Worm (Caenorhabditis elegans) whole organism, L2 larva: Measurements from ENCODE around the gene lin-25.

Experiments used
- C34F6.9 ChIP-seq: fragments of 150-350 bp; optimal IDR thresholded peaks from 2 replicates; lab custom pipeline; 2014; ENCODE audit warnings: missing biosample characterization, missing genetic modification characterization
- F13H6.1 ChIP-seq: sonication (generic microtip); optimal IDR thresholded peaks from 2 replicates; lab custom pipeline; 2016; ENCODE audit warnings: missing genetic modification characterization, missing compliant biosample characterization
- ZK546.5 ChIP-seq: sonication (generic microtip); optimal IDR thresholded peaks from 2 replicates; lab custom pipeline; 2017; ENCODE audit warnings: missing biosample characterization, missing genetic modification characterization
- alr-1 ChIP-seq: fragments of 150-350 bp; optimal IDR thresholded peaks from 2 replicates; lab custom pipeline; 2014; ENCODE audit warnings: missing biosample characterization, missing genetic modification characterization
- ama-1 ChIP-seq: fragments of 150-350 bp; optimal IDR thresholded peaks from 2 replicates; lab custom pipeline; 2018; ENCODE audit warnings: inconsistent platforms
- blmp-1 ChIP-seq: sonication (generic microtip); optimal IDR thresholded peaks from 2 replicates; lab custom pipeline; 2017; ENCODE audit warnings: missing genetic modification characterization, mild to moderate bottlenecking, missing compliant biosample characterization, antibody characterized with exemption, moderate library complexity; ENCODE audit not compliant: insufficient read depth
- ceh-16 ChIP-seq: fragments of 150-350 bp; optimal IDR thresholded peaks from 2 replicates; lab custom pipeline; 2014; ENCODE audit warnings: missing biosample characterization, missing genetic modification characterization
- ceh-82 ChIP-seq: fragments of 150-350 bp; optimal IDR thresholded peaks from 2 replicates; lab custom pipeline; 2014; ENCODE audit warnings: missing biosample characterization, missing genetic modification characterization
- dmd-4 ChIP-seq: sonication (generic microtip); optimal IDR thresholded peaks from 2 replicates; lab custom pipeline; 2017; ENCODE audit warnings: missing biosample characterization, missing genetic modification characterization
- egl-27 ChIP-seq: sonication (generic microtip); optimal IDR thresholded peaks from 3 replicates; lab custom pipeline; 2017; ENCODE audit warnings: missing biosample characterization, missing genetic modification reagents, missing genetic modification characterization
- elt-1 ChIP-seq: fragments of 150-350 bp; optimal IDR thresholded peaks from 2 replicates; lab custom pipeline; 2014; ENCODE audit warnings: missing biosample characterization, missing genetic modification characterization
- elt-3 ChIP-seq: sonication (generic microtip); optimal IDR thresholded peaks from 2 replicates; lab custom pipeline; 2017; ENCODE audit warnings: missing biosample characterization, missing genetic modification characterization
- fos-1 ChIP-seq: fragments of 150-350 bp; optimal IDR thresholded peaks from 2 replicates; lab custom pipeline; 2014; ENCODE audit warnings: missing biosample characterization, missing genetic modification characterization
- gmeb-1 ChIP-seq: fragments of 150-350 bp; optimal IDR thresholded peaks from 2 replicates; lab custom pipeline; 2014; ENCODE audit warnings: missing biosample characterization, missing genetic modification characterization
- lin-11 ChIP-seq: fragments of 150-350 bp; sonication (generic microtip); optimal IDR thresholded peaks from 2 replicates; lab custom pipeline; 2014; ENCODE audit warnings: missing biosample characterization, missing genetic modification characterization, inconsistent platforms, mixed read lengths
- lin-13 ChIP-seq: fragments of 150-350 bp; optimal IDR thresholded peaks from 2 replicates; lab custom pipeline; 2014; ENCODE audit warnings: missing biosample characterization, missing genetic modification reagents, missing genetic modification characterization
- lsy-2 ChIP-seq, 2 experiments: fragments of 150-350 bp in 1 of 2; sonication (generic microtip) in 1 of 2; optimal IDR thresholded peaks; 2 replicates each; lab custom pipeline; 2014 to 2017; ENCODE audit warnings: missing biosample characterization in 2 of 2, missing genetic modification characterization in 2 of 2
- mbf-1 ChIP-seq: sonication (generic microtip); optimal IDR thresholded peaks from 2 replicates; lab custom pipeline; 2017; ENCODE audit warnings: missing biosample characterization, missing genetic modification characterization
- mdl-1 ChIP-seq, 2 experiments: fragments of 150-350 bp in 1 of 2; sonication (generic microtip) in 1 of 2; optimal IDR thresholded peaks; 2 replicates each; lab custom pipeline; 2017; ENCODE audit warnings: missing biosample characterization in 2 of 2, missing genetic modification characterization in 2 of 2
- nhr-10 ChIP-seq: sonication (generic microtip); optimal IDR thresholded peaks from 2 replicates; lab custom pipeline; 2017; ENCODE audit warnings: missing biosample characterization, missing genetic modification characterization
- nhr-11 ChIP-seq: fragments of 150-350 bp; optimal IDR thresholded peaks from 2 replicates; lab custom pipeline; 2014; ENCODE audit warnings: missing biosample characterization, missing genetic modification characterization
- nhr-12 ChIP-seq: fragments of 150-350 bp; optimal IDR thresholded peaks from 2 replicates; lab custom pipeline; 2014; ENCODE audit warnings: missing biosample characterization, missing genetic modification characterization
- nhr-129 ChIP-seq: fragments of 150-350 bp; optimal IDR thresholded peaks from 2 replicates; lab custom pipeline; 2014; ENCODE audit warnings: missing biosample characterization, missing genetic modification characterization
- nhr-21 ChIP-seq: fragments of 150-350 bp; optimal IDR thresholded peaks from 2 replicates; lab custom pipeline; 2014; ENCODE audit warnings: missing biosample characterization, missing genetic modification characterization
- nhr-23 ChIP-seq: fragments of 150-350 bp; optimal IDR thresholded peaks from 2 replicates; lab custom pipeline; 2014; ENCODE audit warnings: missing biosample characterization, missing genetic modification reagents, missing genetic modification characterization
- nhr-25 ChIP-seq: fragments of 150-350 bp; sonication (generic microtip); optimal IDR thresholded peaks from 3 replicates; lab custom pipeline; 2014; ENCODE audit warnings: missing biosample characterization, missing genetic modification characterization
- peb-1 ChIP-seq: fragments of 150-350 bp; optimal IDR thresholded peaks from 2 replicates; lab custom pipeline; 2014; ENCODE audit warnings: missing biosample characterization, missing genetic modification characterization
- sem-4 ChIP-seq: fragments of 150-350 bp; optimal IDR thresholded peaks from 2 replicates; lab custom pipeline; 2014; ENCODE audit warnings: missing biosample characterization, missing genetic modification reagents, missing genetic modification characterization
- sma-3 ChIP-seq: sonication (generic microtip); optimal IDR thresholded peaks from 2 replicates; lab custom pipeline; 2016; ENCODE audit warnings: missing genetic modification reagents, missing genetic modification characterization, missing compliant biosample characterization
- sma-9 ChIP-seq, 2 experiments: fragments of 150-350 bp in 1 of 2; sonication (generic microtip) in 1 of 2; optimal IDR thresholded peaks; 2 replicates each; lab custom pipeline; 2014 to 2016; ENCODE audit warnings: missing genetic modification characterization in 2 of 2, mild to moderate bottlenecking in 1 of 2, missing biosample characterization in 1 of 2, missing compliant biosample characterization in 1 of 2, missing genetic modification reagents in 1 of 2, moderate library complexity in 1 of 2
- unc-39 ChIP-seq: fragments of 150-350 bp; optimal IDR thresholded peaks from 2 replicates; lab custom pipeline; 2014; ENCODE audit warnings: missing biosample characterization, missing genetic modification characterization
- unc-55 ChIP-seq: fragments of 150-350 bp; sonication (generic microtip); optimal IDR thresholded peaks from 3 replicates; lab custom pipeline; 2014; ENCODE audit warnings: missing biosample characterization, missing genetic modification reagents, missing genetic modification characterization
- unc-62 ChIP-seq: fragments of 150-350 bp; optimal IDR thresholded peaks from 2 replicates; lab custom pipeline; 2014; ENCODE audit warnings: missing biosample characterization, missing genetic modification reagents, missing genetic modification characterization
- zag-1 ChIP-seq: fragments of 150-350 bp; optimal IDR thresholded peaks from 2 replicates; lab custom pipeline; 2014; ENCODE audit warnings: missing biosample characterization, missing genetic modification characterization
- ztf-1 ChIP-seq: fragments of 200-800 bp; sonication (Bioruptor generic); conservative IDR thresholded peaks from 2 replicates; pipeline ENCODE4 v1.3.6; 2022; ENCODE audit warnings: missing genetic modification characterization, missing compliant biosample characterization
- ztf-11 ChIP-seq: sonication (generic microtip); optimal IDR thresholded peaks from 2 replicates; lab custom pipeline; 2017; ENCODE audit warnings: missing biosample characterization, missing genetic modification characterization
- ztf-4 ChIP-seq: fragments of 150-350 bp; optimal IDR thresholded peaks from 2 replicates; lab custom pipeline; 2014; ENCODE audit warnings: missing biosample characterization, missing genetic modification characterization

The lin-25 gene

ce11 chrV:12660280-12660818, 10.6 kb downstream of the lin-25 start, which contains the start of gene his-74:
TSS of gene his-74 (minus strand) at chrV:12660330.
- TF ChIP-seq egl-27 (tag; lab: Kevin White, UChicago) (no peak), unc-62 (GFP tag; lab: Kevin White, UChicago) (no peak), ceh-16 (tag; lab: Kevin White, UChicago) (no peak), dmd-4 (tag; lab: Kevin White, UChicago) (no peak)

ce11 chrV:12661619-12662018, 11.9 kb downstream of the lin-25 start, which contains the start of gene W05B10.3:
TSS of gene W05B10.3 (minus strand) at chrV:12661719.
- TF ChIP-seq nhr-11 = no peak
- TF ChIP-seq ztf-4 (tag; lab: Kevin White, UChicago) = no peak
- no peak for TF ChIP-seq fos-1
- no peak for TF ChIP-seq C34F6.9 (tag; lab: Kevin White, UChicago)
- no peak for TF ChIP-seq mbf-1 (tag; lab: Kevin White, UChicago)
- TF ChIP-seq sma-9 (GFP tag; optimal IDR thresholded peaks at IDR 0.05; lab: Kevin White, UChicago) = no peak
- TF ChIP-seq sma-9 (tag; optimal IDR thresholded peaks at IDR 0.05; lab: Kevin White, UChicago) = no peak
- no peak for TF ChIP-seq nhr-12
- no peak for TF ChIP-seq lin-13 (GFP tag; lab: Kevin White, UChicago)
- TF ChIP-seq lin-11 (tag; lab: Kevin White, UChicago) = no peak
- no peak for TF ChIP-seq nhr-23 (tag; lab: Kevin White, UChicago)
- no peak for TF ChIP-seq mdl-1 (tag; optimal IDR thresholded peaks at IDR 0.05; lab: Kevin White, UChicago)

ce11 chrV:12663386-12663785, 13.7 kb downstream of the lin-25 start:
- TF ChIP-seq mdl-1 (tag; optimal IDR thresholded peaks at IDR 0.05; lab: Kevin White, UChicago) (no peak), zag-1 (tag; lab: Kevin White, UChicago) (no peak), nhr-129 (no peak), ceh-82 (tag; lab: Kevin White, UChicago) (no peak)
- TF ChIP-seq, all 48 proteins: peak for 0

ce11 chrV:12667397-12667796, 17.7 kb downstream of the lin-25 start:
- TF ChIP-seq egl-27 (tag; lab: Kevin White, UChicago) (no peak), nhr-11 (no peak), nhr-10 (tag; lab: Kevin White, UChicago) (no peak), ZK546.5 (tag; lab: Kevin White, UChicago) (no peak), F13H6.1 (tag; lab: Kevin White, UChicago) (no peak), nhr-12 (no peak), nhr-25 (tag; lab: Kevin White, UChicago) (no peak), C34F6.9 (tag; lab: Kevin White, UChicago) (no peak), zag-1 (tag; lab: Kevin White, UChicago) (no peak), nhr-21 (tag; lab: Kevin White, UChicago) (no peak), dmd-4 (tag; lab: Kevin White, UChicago) (no peak), lsy-2 (tag; optimal IDR thresholded peaks at IDR 0.05; lab: Kevin White, UChicago) (no peak), unc-62 (GFP tag; lab: Kevin White, UChicago) (no peak), elt-3 (tag; lab: Kevin White, UChicago) (no peak), unc-39 (tag; lab: Kevin White, UChicago) (no peak), peb-1 (tag; lab: Kevin White, UChicago) (no peak), ztf-1 (no peak), nhr-129 (no peak), ztf-11 (tag; lab: Kevin White, UChicago) (no peak), elt-1 (no peak)

ce11 chrV:12667926-12668325, 18.2 kb downstream of the lin-25 start, which contains the start of gene W05B10.4:
TSS of gene W05B10.4 (plus strand) at chrV:12668226.
- TF ChIP-seq unc-55 (GFP tag; lab: Kevin White, UChicago) (no peak), sma-9 (GFP tag; optimal IDR thresholded peaks at IDR 0.05; lab: Kevin White, UChicago) (no peak), sma-9 (tag; optimal IDR thresholded peaks at IDR 0.05; lab: Kevin White, UChicago) (no peak), sem-4 (no peak), blmp-1 (no peak), elt-1 (no peak), sma-3 (GFP tag; lab: Kevin White, UChicago) (no peak), nhr-10 (tag; lab: Kevin White, UChicago) (no peak), gmeb-1 (tag; lab: Kevin White, UChicago) (no peak), alr-1 (tag; lab: Kevin White, UChicago) (no peak), unc-62 (GFP tag; lab: Kevin White, UChicago) (no peak), ama-1 (lab: Kevin White, UChicago) (no peak), mdl-1 (tag; optimal IDR thresholded peaks at IDR 0.05; lab: Kevin White, UChicago) (no peak), ztf-11 (tag; lab: Kevin White, UChicago) (no peak), C34F6.9 (tag; lab: Kevin White, UChicago) (no peak)
